Worm (Caenorhabditis elegans) whole organism, midembryonic: ENCODE measurements around the gene M162.5.

Source experiments
- T22C8.4 ChIP-seq: fragments of 200-800 bp; sonication (Bioruptor generic); IDR thresholded peaks from 2 replicates; pipeline ENCODE4 v1.3.6; 2022; ENCODE audit warnings: missing genetic modification characterization, missing compliant biosample characterization
- cog-1 ChIP-seq: sonication (generic microtip); optimal IDR thresholded peaks from 2 replicates; lab custom pipeline; 2016; ENCODE audit warnings: missing genetic modification characterization, missing compliant biosample characterization
- flt-1 ChIP-seq: fragments of 200-800 bp; sonication (Bioruptor generic); IDR thresholded peaks from 2 replicates; pipeline ENCODE4 v1.3.6; 2022; ENCODE audit warnings: missing genetic modification characterization, missing compliant biosample characterization
- klf-2 ChIP-seq: fragments of 200-800 bp; sonication (Bioruptor generic); conservative IDR thresholded peaks from 2 replicates; pipeline ENCODE4 v1.3.6; 2022; ENCODE audit warnings: missing genetic modification reagents, missing genetic modification characterization, missing compliant biosample characterization
- med-1 ChIP-seq: sonication (generic microtip); optimal IDR thresholded peaks from 2 replicates; lab custom pipeline; 2017; ENCODE audit warnings: missing genetic modification characterization, mild to moderate bottlenecking, missing compliant biosample characterization, antibody characterized with exemption, missing genetic modification reagents; ENCODE audit not compliant: insufficient read depth
- ref-1 ChIP-seq: fragments of 200-800 bp; sonication (Bioruptor generic); conservative IDR thresholded peaks from 2 replicates; pipeline ENCODE4 v1.3.6; 2022; ENCODE audit warnings: missing genetic modification reagents, missing genetic modification characterization, missing compliant biosample characterization
- tab-1 ChIP-seq: fragments of 200-800 bp; sonication (Bioruptor generic); IDR thresholded peaks from 2 replicates; pipeline ENCODE4 v1.3.6; 2022; ENCODE audit warnings: missing genetic modification characterization, missing compliant biosample characterization
- ztf-23 ChIP-seq: fragments of 200-800 bp; sonication (Bioruptor generic); IDR thresholded peaks from 2 replicates; pipeline ENCODE4 v1.3.6; 2022; ENCODE audit warnings: missing genetic modification reagents, missing genetic modification characterization, missing compliant biosample characterization

DNA sequence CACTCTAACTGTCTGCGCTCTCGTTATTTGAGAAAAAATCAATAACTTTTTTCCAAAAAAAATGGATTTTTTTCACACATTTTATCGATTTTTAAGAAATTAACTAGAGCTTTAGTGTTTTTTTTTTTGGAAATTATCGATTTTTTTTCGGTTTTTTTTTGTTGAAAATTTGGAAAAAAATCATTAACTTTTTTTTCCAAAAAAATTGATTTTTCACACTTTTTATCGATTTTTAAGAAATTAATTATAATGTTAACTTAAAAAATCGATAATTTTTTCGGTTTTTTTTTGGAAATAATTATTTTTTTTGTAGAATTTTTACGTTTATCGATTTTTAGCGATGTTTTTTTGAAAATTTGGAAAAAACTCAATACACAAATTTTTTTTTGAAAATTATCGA lies 16.6 kb upstream of the M162.5 start:
- TF ChIP-seq ztf-23 (GFP tag; lab: Robert Waterston, UW) (no peak), T22C8.4 (GFP tag; lab: Robert Waterston, UW) (peak; percentile 59; the same call in 1 of the 2 replicates), tab-1 (GFP tag; lab: Robert Waterston, UW) (no peak), cog-1 (tag; lab: Kevin White, UChicago) (no peak), ref-1 (GFP tag; lab: Robert Waterston, UW) (no peak), flt-1 (GFP tag; lab: Robert Waterston, UW) (no peak), klf-2 (no peak), med-1 (GFP tag; lab: Kevin White, UChicago) (no peak)
